Fruit fly (Drosophila melanogaster): ENCODE measurements around the gene ari-1.

Gene ari-1

DNA sequence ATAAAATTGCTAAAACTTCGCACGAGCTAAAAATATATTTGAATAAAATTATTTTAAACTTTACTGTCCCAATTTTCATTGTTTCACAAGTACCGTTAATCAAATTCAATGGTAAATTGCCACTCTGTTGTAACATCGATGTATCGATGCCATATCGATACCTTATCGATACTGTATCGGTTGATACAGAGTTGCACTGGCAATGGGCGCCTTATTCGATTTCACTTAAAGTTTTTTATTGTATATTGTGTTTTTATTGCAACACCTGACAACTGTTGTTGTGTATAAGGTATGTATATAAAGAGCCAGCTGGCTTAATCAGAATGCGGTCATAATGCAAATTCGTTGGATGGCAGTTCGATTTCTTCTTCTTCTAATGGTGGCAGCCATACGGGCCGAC, 713 bp upstream of the ari-1 start, which contains the start of gene CG43229:
TSS of gene CG43229 (plus strand) at position 246 of the 400 bp plus-strand sequence.
- TF ChIP-seq psq (optimal IDR thresholded peaks at IDR 0.05): no peak
- no peak for TF ChIP-seq insv (optimal IDR thresholded peaks at IDR 0.05)
- no peak for TF ChIP-seq h (optimal IDR thresholded peaks at IDR 0.05)
- no peak for TF ChIP-seq Myc (optimal IDR thresholded peaks at IDR 0.05)
- TF ChIP-seq Sin3A (optimal IDR thresholded peaks at IDR 0.05): no peak
- no peak for TF ChIP-seq ttk (optimal IDR thresholded peaks at IDR 0.05)

- TF ChIP-seq ttk (optimal IDR thresholded peaks at IDR 0.05) (peak; percentile 40), psq (optimal IDR thresholded peaks at IDR 0.05) (no peak)
These were observed 1.5 kb downstream of the ari-1 start for dm6 chrX:18136059-18136458.

DNA sequence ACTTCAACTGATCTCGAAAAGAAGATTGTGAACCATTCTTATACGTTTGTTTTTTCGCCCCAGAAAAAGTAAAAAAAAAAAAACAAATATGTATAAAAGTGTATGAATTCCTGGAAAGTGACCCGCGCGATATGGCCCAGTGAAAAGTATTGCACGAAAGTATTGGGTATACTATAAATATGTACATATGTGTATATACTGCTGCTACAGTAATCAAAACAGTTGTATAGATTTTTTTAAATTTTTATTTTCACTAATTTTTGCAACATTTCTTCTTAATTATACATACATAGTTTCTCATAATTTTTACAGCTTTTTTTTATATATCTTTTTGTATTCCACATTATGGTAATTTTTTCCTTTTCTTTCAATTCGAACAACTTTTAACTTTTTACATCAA, 7.4 kb downstream of the ari-1 start, which contains the start of gene CG43133:
TSS of gene CG43133 (minus strand) at position 11 of the 400 bp plus-strand sequence.
- TF ChIP-seq psq (optimal IDR thresholded peaks at IDR 0.05) (no peak), h (optimal IDR thresholded peaks at IDR 0.05) (no peak), Myc (optimal IDR thresholded peaks at IDR 0.05) (no peak), ttk (optimal IDR thresholded peaks at IDR 0.05) (no peak), Sin3A (optimal IDR thresholded peaks at IDR 0.05) (no peak), insv (optimal IDR thresholded peaks at IDR 0.05) (no peak)

DNA sequence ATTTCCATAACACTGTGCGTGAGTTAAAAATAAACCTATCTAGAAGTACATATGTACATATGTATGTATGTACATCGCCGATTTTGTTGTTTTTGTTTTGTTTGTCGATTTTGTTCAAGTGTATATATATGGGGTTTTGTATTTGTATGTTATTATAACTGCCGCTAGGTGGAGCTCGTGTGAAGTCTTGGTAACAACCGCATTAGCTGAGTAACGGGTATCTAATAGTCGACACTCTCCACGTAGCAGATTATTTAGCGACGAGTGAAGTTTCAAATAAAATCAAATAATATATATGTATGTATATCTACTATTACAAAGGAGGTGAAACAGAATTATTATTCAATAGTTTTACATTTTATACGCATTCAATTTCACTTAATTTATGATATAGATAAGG, 8.3 kb downstream of the ari-1 start:
- no peak for TF ChIP-seq Sin3A (optimal IDR thresholded peaks at IDR 0.05)
- TF ChIP-seq insv (optimal IDR thresholded peaks at IDR 0.05): no peak
- TF ChIP-seq psq (optimal IDR thresholded peaks at IDR 0.05): no peak
- no peak for TF ChIP-seq ttk (optimal IDR thresholded peaks at IDR 0.05)
- TF ChIP-seq Myc (optimal IDR thresholded peaks at IDR 0.05): no peak
- no peak for TF ChIP-seq h (optimal IDR thresholded peaks at IDR 0.05)

DNA sequence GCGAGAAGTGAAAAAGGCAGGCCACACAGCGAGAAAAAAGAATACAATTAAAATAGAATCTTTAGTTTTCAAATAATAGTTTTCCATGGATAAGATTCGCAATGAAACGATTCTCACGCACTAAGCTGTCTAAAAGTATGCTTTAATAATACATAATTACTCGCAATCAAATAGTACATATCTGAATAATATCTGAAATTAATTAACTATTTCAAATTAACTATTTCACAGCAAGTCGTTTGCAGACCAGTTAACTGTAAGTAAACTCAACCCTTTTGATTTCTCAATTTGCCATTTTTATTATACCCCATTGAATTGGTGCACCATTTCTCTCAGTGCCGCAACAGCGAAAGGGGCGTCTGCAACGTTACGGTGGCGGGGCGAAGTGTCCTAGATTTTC, 12.1 kb downstream of the ari-1 start:
- TF ChIP-seq insv (optimal IDR thresholded peaks at IDR 0.05): no peak
- no peak for TF ChIP-seq Sin3A (optimal IDR thresholded peaks at IDR 0.05)
- no peak for TF ChIP-seq h (optimal IDR thresholded peaks at IDR 0.05)
- TF ChIP-seq psq (optimal IDR thresholded peaks at IDR 0.05): no peak
- no peak for TF ChIP-seq ttk (optimal IDR thresholded peaks at IDR 0.05)
- TF ChIP-seq Myc (optimal IDR thresholded peaks at IDR 0.05): no peak

DNA sequence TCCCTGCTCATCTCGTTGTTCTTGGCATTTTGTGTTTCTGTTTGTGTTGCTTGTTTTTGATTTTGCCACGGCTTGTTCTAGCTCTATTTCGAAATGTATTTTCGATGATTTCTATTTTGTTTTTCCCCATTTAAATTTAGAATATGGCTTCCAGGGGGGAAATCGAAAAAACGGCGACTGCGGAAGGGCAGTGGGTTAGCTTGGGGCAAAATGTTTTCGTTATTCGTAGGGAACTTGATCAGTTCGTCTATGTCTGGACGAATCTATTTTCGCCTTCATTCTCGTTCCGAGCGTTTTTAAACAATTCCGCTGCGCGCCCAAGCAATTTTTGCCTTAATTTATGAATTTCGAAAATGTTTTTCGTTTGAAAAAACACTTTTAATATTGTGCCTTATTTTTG, 19.1 kb downstream of the ari-1 start:
- TF ChIP-seq insv (optimal IDR thresholded peaks at IDR 0.05) (no peak), psq (optimal IDR thresholded peaks at IDR 0.05) (no peak), h (optimal IDR thresholded peaks at IDR 0.05) (no peak), Myc (optimal IDR thresholded peaks at IDR 0.05) (no peak), Sin3A (optimal IDR thresholded peaks at IDR 0.05) (no peak), ttk (optimal IDR thresholded peaks at IDR 0.05) (no peak)

DNA sequence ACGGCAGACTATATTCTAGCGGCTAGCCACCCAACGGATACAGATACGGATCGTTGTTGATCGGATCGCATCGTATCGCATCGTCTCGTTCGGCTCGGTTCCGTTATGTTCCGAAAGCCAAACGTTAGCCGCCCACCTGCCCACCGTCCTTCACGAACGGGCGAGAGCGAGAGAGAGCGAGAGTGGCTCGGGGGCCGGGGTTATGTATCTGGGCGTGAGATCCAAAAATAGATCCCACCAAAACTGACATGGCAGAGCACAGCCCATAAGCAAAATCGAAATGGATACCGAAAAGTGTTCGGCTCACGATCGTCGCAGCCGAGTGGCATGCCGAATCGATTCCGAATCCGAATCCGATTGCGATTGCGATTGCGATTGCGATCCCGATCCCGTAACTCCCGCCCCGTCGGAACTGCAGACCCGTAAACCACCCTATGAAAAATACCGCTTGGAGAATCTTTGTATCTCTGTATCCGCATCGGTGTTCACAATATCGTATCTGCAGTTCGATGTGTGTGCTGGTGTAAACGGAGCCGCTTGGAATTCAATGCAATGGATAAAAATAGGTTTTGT, 20.7 kb downstream of the ari-1 start, which contains the start of gene wupA:
TSS of gene wupA (minus strand) at position 112 of the 573 bp plus-strand sequence.
- TF ChIP-seq ttk (optimal IDR thresholded peaks at IDR 0.05) (no peak), insv (optimal IDR thresholded peaks at IDR 0.05) (no peak), Sin3A (optimal IDR thresholded peaks at IDR 0.05) (no peak), h (optimal IDR thresholded peaks at IDR 0.05) (no peak), Myc (optimal IDR thresholded peaks at IDR 0.05) (no peak), psq (optimal IDR thresholded peaks at IDR 0.05) (no peak)

- TF ChIP-seq insv (optimal IDR thresholded peaks at IDR 0.05) (no peak), ttk (optimal IDR thresholded peaks at IDR 0.05) (no peak)
These were observed 22.8 kb downstream of the ari-1 start for dm6 chrX:18114770-18115169.

dm6 chrX:18108676-18109075, 28.9 kb downstream of the ari-1 start:
- TF ChIP-seq h (optimal IDR thresholded peaks at IDR 0.05) (no peak), Sin3A (optimal IDR thresholded peaks at IDR 0.05) (no peak), psq (optimal IDR thresholded peaks at IDR 0.05) (no peak), Myc (optimal IDR thresholded peaks at IDR 0.05) (no peak), insv (optimal IDR thresholded peaks at IDR 0.05) (no peak), ttk (optimal IDR thresholded peaks at IDR 0.05) (no peak)

- TF ChIP-seq Sin3A (optimal IDR thresholded peaks at IDR 0.05): no peak
- TF ChIP-seq Myc (optimal IDR thresholded peaks at IDR 0.05): no peak
- no peak for TF ChIP-seq ttk (optimal IDR thresholded peaks at IDR 0.05)
- TF ChIP-seq insv (optimal IDR thresholded peaks at IDR 0.05): no peak
- TF ChIP-seq h (optimal IDR thresholded peaks at IDR 0.05): no peak
- no peak for TF ChIP-seq psq (optimal IDR thresholded peaks at IDR 0.05)
These were observed 30.9 kb downstream of the ari-1 start for dm6 chrX:18106686-18107085.

DNA sequence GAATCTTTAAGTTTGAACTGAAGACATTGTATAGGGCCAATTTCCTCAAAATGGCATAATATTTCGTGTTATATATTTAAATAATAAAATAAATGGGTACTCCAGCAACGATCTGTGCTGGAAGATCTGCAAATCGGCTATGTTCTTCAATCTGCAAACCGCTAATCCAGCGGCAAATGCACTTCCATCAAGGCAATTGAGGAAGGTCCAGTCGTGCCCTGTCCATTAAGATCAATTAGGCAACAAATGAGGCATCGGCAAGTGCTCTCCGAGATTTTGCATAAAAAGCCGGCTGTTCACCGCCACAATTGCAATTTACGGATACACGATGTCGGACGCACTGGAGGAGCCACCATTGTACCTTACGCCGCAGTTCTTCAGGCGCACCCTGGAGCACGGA, 34.2 kb downstream of the ari-1 start, which contains the start of gene CG7135:
TSS of gene CG7135 (plus strand) at position 301 of the 400 bp plus-strand sequence.
- TF ChIP-seq Myc (optimal IDR thresholded peaks at IDR 0.05): no peak
- no peak for TF ChIP-seq Sin3A (optimal IDR thresholded peaks at IDR 0.05)
- TF ChIP-seq ttk (optimal IDR thresholded peaks at IDR 0.05): no peak
- no peak for TF ChIP-seq psq (optimal IDR thresholded peaks at IDR 0.05)
- TF ChIP-seq insv (optimal IDR thresholded peaks at IDR 0.05): no peak
- no peak for TF ChIP-seq h (optimal IDR thresholded peaks at IDR 0.05)

DNA sequence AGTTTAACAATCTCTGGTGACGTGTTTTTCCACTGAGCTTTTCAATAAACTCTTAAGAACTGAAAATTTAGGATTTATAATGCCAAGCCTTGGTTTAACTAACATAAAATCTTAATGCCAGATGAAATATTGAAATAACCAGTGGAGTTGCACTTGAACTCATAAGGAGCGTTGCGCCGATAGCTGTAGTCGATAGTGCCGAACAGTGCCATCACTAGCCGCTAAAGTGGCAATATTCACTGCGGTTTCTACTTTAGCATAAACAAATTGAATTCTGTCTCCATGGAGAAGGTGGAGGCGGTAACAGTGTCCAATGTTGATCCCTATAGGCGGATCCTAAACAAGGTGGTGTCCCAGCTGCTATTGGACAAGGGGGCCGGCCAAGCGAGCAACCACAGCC, 35.8 kb downstream of the ari-1 start, which contains the start of gene Taf8:
TSS of gene Taf8 (plus strand) at position 193 of the 400 bp plus-strand sequence.
- no peak for TF ChIP-seq Sin3A (optimal IDR thresholded peaks at IDR 0.05)
- no peak for TF ChIP-seq insv (optimal IDR thresholded peaks at IDR 0.05)
- no peak for TF ChIP-seq psq (optimal IDR thresholded peaks at IDR 0.05)
- TF ChIP-seq h (optimal IDR thresholded peaks at IDR 0.05): no peak
- no peak for TF ChIP-seq Myc (optimal IDR thresholded peaks at IDR 0.05)
- no peak for TF ChIP-seq ttk (optimal IDR thresholded peaks at IDR 0.05)

DNA sequence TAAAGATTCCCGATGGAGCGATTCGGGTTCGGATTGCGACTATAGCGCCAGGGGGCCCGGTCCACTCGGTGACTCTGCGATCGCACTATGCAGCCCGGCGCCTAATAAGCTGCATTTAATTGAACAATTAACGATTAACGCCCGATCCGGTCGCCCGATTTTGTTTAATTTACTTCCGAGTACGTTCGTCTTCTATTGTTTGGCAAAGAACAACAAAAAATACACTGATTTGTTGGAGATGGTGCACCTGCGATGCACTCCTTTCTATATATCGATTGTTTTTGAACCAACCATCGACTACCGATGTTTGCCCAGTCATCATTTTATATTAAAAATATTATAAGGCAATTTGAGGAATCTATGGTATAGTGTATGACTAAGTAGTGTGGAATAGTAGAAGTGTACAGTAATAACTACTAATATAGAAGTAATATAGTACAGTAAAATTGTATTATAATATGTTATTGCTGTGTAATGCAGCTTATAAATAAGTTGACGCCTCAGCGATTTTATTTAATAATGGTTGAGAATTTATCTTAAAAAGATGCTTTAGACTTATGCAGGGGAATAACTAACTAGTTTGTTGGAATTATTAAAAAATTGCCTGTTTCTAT, 36.4 kb downstream of the ari-1 start, which contains the start of gene Mvb12:
TSS of gene Mvb12 (minus strand) at position 217 of the 614 bp plus-strand sequence.
- TF ChIP-seq insv (optimal IDR thresholded peaks at IDR 0.05): no peak
- no peak for TF ChIP-seq ttk (optimal IDR thresholded peaks at IDR 0.05)
- no peak for TF ChIP-seq Sin3A (optimal IDR thresholded peaks at IDR 0.05)
